Worm (Caenorhabditis elegans): Measurements from ENCODE around the gene ptp-2.

The ptp-2 gene

DNA sequence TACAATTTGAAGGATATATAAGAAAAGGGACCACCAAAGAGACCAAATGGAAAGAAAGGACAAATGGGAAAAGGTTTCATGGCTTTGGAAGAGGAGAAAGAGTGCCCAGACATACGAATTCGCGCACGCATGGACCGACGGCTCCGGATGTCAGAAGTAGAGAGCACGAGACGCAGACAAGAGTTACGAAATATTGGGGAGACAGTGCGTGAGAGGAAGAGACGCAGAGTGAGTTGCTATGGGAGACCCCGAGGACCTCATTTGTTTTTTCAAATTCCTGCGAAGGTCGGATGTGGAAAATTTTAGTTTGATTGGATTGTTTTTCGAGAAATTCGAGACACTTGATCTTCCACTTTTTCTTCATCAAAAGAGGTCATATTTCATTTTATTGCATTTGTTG lies 48.2 kb downstream of the ptp-2 start (continued):
- TF ChIP-seq C16A3.4 (tag; optimal IDR thresholded peaks at IDR 0.05) (no peak), tbx-2 (tag; optimal IDR thresholded peaks at IDR 0.05) (peak; percentile 35), blmp-1 (tag; optimal IDR thresholded peaks at IDR 0.05) (no peak), Y116A8C.19 (tag; optimal IDR thresholded peaks at IDR 0.05; ENCODE audit: borderline replicate concordance) (no peak), ceh-82 (tag; optimal IDR thresholded peaks at IDR 0.05) (peak; percentile 23 to 73 (median 51)), F16B12.6 (tag; optimal IDR thresholded peaks at IDR 0.05) (no peak), lsy-2 (tag; optimal IDR thresholded peaks at IDR 0.05) (peak in 1 of 2 experiments; percentile 37), pax-3 (tag; optimal IDR thresholded peaks at IDR 0.05) (no peak), dsc-1 (tag; optimal IDR thresholded peaks at IDR 0.05) (no peak), efl-1 (optimal IDR thresholded peaks at IDR 0.05) (peak; percentile 20 to 53), efl-1 (GFP tag; optimal IDR thresholded peaks at IDR 0.05 in 1 of 2) (peak in 1 of 2 experiments; percentile 80), ces-1 (GFP tag; optimal IDR thresholded peaks at IDR 0.05) (no peak), vab-15 (tag; optimal IDR thresholded peaks at IDR 0.05) (no peak), snpc-4 (tag; optimal IDR thresholded peaks at IDR 0.05) (peak; percentile 55), C04F5.9 (tag; optimal IDR thresholded peaks at IDR 0.05) (no peak), jun-1 (tag; optimal IDR thresholded peaks at IDR 0.05) (no peak), zip-4 (GFP tag; optimal IDR thresholded peaks at IDR 0.05) (peak; percentile 74), ceh-8 (GFP tag; optimal IDR thresholded peaks at IDR 0.05) (no peak), snu-23 (GFP tag; optimal IDR thresholded peaks at IDR 0.05) (no peak), swsn-7 (tag; optimal IDR thresholded peaks at IDR 0.05) (peak; percentile 30), nhr-20 (tag; optimal IDR thresholded peaks at IDR 0.05) (no peak), fkh-10 (GFP tag; optimal IDR thresholded peaks at IDR 0.05) (peak; percentile 13), fkh-8 (tag; optimal IDR thresholded peaks at IDR 0.05) (peak; percentile 93), egl-27 (tag; optimal IDR thresholded peaks at IDR 0.05) (no peak), unc-86 (tag; optimal IDR thresholded peaks at IDR 0.05) (peak; percentile 48), egl-13 (tag; optimal IDR thresholded peaks at IDR 0.05) (peak; percentile 20), lin-35 (GFP tag; optimal IDR thresholded peaks at IDR 0.05) (peak in 1 of 2 experiments; percentile 5), nhr-71 (tag; optimal IDR thresholded peaks at IDR 0.05) (peak; percentile 64), sup-37 (GFP tag; optimal IDR thresholded peaks at IDR 0.05) (no peak), ceh-90 (tag; optimal IDR thresholded peaks at IDR 0.05) (no peak), skn-1 (tag; optimal IDR thresholded peaks at IDR 0.05) (peak; percentile 53), unc-30 (tag; optimal IDR thresholded peaks at IDR 0.05) (no peak), nhr-90 (tag; optimal IDR thresholded peaks at IDR 0.05; ENCODE audit: poor library complexity) (no peak), nhr-47 (tag; optimal IDR thresholded peaks at IDR 0.05) (peak; percentile 59), isw-1 (GFP tag; IDR thresholded peaks at IDR 0.05) (peak; percentile 57)

DNA sequence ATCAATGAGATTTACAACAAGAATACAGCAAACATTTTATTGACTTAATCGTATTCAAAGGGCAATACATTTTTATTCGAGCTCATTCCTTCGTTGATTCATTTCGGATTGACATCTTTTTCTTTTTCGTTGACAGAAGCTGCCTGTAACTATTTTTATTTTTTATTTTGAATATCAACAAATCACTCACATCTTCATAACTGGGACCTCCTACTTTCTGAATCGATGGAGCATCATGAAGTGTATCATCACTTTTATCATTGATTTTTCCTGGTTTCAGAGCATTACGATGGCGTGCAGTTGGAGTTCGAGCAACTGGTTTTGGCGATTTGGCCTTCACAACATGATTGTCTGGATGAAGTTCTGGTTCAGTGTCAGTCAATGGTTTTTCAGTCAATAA lies 49.6 kb downstream of the ptp-2 start, which contains the start of gene B0034.1:
Gene B0034.1, plus strand, starts transcription at position 301 of the 400 bp plus-strand sequence.
- no peak for TF ChIP-seq ets-5 (GFP tag; IDR thresholded peaks at IDR 0.05)
- no peak for TF ChIP-seq nhr-47 (tag; optimal IDR thresholded peaks at IDR 0.05)
- TF ChIP-seq ces-1 (GFP tag; optimal IDR thresholded peaks at IDR 0.05), result no peak
- TF ChIP-seq jun-1 (tag; optimal IDR thresholded peaks at IDR 0.05), result no peak
- TF ChIP-seq zip-4 (GFP tag; optimal IDR thresholded peaks at IDR 0.05), result no peak
- no peak for TF ChIP-seq nhr-77 (tag; optimal IDR thresholded peaks at IDR 0.05)
- no peak for TF ChIP-seq aha-1 (tag; optimal IDR thresholded peaks at IDR 0.05)
- no peak for TF ChIP-seq irx-1 (tag; optimal IDR thresholded peaks at IDR 0.05)
- TF ChIP-seq hlh-4 (tag; optimal IDR thresholded peaks at IDR 0.05), result no peak

DNA sequence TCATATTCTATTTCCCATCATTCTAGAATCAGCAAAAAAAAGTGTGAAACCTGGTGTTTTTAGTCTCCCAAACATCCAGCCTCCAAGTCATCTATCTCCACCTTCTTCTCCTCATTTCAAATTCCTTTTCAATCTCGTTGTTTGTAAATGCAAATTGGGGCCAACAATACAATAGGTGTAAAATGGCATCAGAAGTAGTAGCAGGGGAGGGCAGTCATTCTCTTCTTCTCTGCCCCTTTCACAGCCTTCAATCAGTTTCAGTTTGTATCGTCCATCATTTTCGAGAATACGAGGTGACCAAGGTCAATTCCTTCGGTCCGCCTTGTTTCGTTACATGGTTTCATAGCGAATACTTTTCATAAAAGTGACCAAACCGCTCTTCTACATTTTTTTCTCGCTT lies 50.9 kb downstream of the ptp-2 start, which contains the start of gene B0034.4:
Gene B0034.4, minus strand, starts transcription at position 229 of the 400 bp plus-strand sequence.
- TF ChIP-seq lin-13 (GFP tag; optimal IDR thresholded peaks at IDR 0.05) (no peak), lin-14 (GFP tag; optimal IDR thresholded peaks at IDR 0.05) (peak; percentile 14)

All from whole organism, L1 larva.